Worm (Caenorhabditis elegans): Measurements from ENCODE around the gene grl-14.

The grl-14 gene

DNA sequence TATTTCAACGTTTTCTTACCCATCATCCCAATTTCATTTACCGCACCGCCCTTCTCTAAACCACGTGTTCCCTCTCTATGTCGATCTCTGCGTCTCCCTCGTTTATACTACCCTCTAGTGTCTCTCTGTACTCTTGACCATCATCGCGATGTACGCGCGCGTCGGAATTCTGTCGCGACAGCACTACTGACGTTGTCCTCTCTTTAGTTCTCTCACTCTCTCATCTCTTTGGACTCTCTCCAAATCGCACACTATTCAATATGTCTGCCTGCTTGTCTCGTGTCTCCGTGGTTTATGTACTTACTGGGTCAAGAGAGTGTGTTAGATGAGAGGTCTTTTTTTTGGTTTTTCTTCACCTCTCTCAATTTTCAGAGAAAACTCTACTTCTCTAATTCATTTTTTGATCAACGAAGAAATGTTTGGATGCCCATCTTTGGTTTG lies 47.1 kb upstream of the grl-14 start (continued):
- no peak for TF ChIP-seq rpc-1 (optimal IDR thresholded peaks at IDR 0.05)
- TF ChIP-seq rpc-1 (tag; optimal IDR thresholded peaks at IDR 0.05): no peak
- TF ChIP-seq lin-26 (GFP tag; IDR thresholded peaks at IDR 0.05): peak; percentile 75; the same call in 1 of the 2 replicates
- TF ChIP-seq xnd-1 (tag; optimal IDR thresholded peaks at IDR 0.05): no peak
- TF ChIP-seq efl-1 (GFP tag; optimal IDR thresholded peaks at IDR 0.05): no peak
- TF ChIP-seq nhr-120 (GFP tag; IDR thresholded peaks at IDR 0.05): no peak
- TF ChIP-seq C17E4.6 (GFP tag; IDR thresholded peaks at IDR 0.05): no peak
- peak; percentile 50; the same call in 1 of the 2 replicates for TF ChIP-seq egrh-3 (GFP tag; IDR thresholded peaks at IDR 0.05)
- TF ChIP-seq rec-8 (tag; optimal IDR thresholded peaks at IDR 0.05): no peak
- TF ChIP-seq Y79H2A.3 (GFP tag; conservative IDR thresholded peaks at IDR 0.05): no peak
- TF ChIP-seq F57C9.4 (tag; optimal IDR thresholded peaks at IDR 0.05): no peak
- no peak for TF ChIP-seq ztf-25 (GFP tag; IDR thresholded peaks at IDR 0.05)
- no peak for TF ChIP-seq ama-1 (optimal IDR thresholded peaks at IDR 0.05)
- TF ChIP-seq ama-1 (GFP tag; optimal IDR thresholded peaks at IDR 0.05): no peak
- peak; percentile 79 for TF ChIP-seq nhr-80 (tag; optimal IDR thresholded peaks at IDR 0.05)
- TF ChIP-seq lir-1 (GFP tag; conservative IDR thresholded peaks at IDR 0.05): peak; percentile 85
- peak; percentile 51 for TF ChIP-seq ztf-22 (GFP tag; optimal IDR thresholded peaks at IDR 0.05)
- TF ChIP-seq dox-1 (GFP tag; IDR thresholded peaks at IDR 0.05): peak; percentile 82
- TF ChIP-seq ceh-100 (GFP tag; IDR thresholded peaks at IDR 0.05): peak; percentile 42; the same call in 1 of the 2 replicates
- TF ChIP-seq tbp1 (GFP tag; optimal IDR thresholded peaks at IDR 0.05): peak; percentile 69
- TF ChIP-seq B0019.2 (GFP tag; conservative IDR thresholded peaks at IDR 0.05): no peak
- TF ChIP-seq aptf-2 (GFP tag; conservative IDR thresholded peaks at IDR 0.05): 0 out of 2 replicates have a peak, but pooled peaks have one; percentile 40
- no peak for TF ChIP-seq zim-3 (tag; optimal IDR thresholded peaks at IDR 0.05)
- no peak; the same call in 1 of the 2 replicates for TF ChIP-seq zfh-2 (GFP tag; conservative IDR thresholded peaks at IDR 0.05)
- TF ChIP-seq hrde-1 (tag; optimal IDR thresholded peaks at IDR 0.05; ENCODE audit: borderline replicate concordance): no peak
- TF ChIP-seq T07F8.4 (tag; optimal IDR thresholded peaks at IDR 0.05): no peak
- peak; percentile 87 for TF ChIP-seq K11D2.4 (GFP tag; IDR thresholded peaks at IDR 0.05)
- peak; percentile 95 for TF ChIP-seq nfyb-1 (GFP tag; IDR thresholded peaks at IDR 0.05)
- TF ChIP-seq ztf-6 (GFP tag; IDR thresholded peaks at IDR 0.05): 0 out of 2 replicates have a peak, but pooled peaks have one; percentile 64
- peak; percentile 80 for TF ChIP-seq ZK185.1 (tag; optimal IDR thresholded peaks at IDR 0.05; ENCODE audit: poor library complexity, severe bottlenecking)
- peak; percentile 96 for TF ChIP-seq K12H6.12 (tag; optimal IDR thresholded peaks at IDR 0.05)
- no peak for TF ChIP-seq Y53F4B.3 (GFP tag; IDR thresholded peaks at IDR 0.05)
- TF ChIP-seq mxl-1 (tag; optimal IDR thresholded peaks at IDR 0.05): no peak
- peak; percentile 77 for TF ChIP-seq F52B5.7 (tag; optimal IDR thresholded peaks at IDR 0.05)
- TF ChIP-seq atf-7 (tag; optimal IDR thresholded peaks at IDR 0.05): peak; percentile 91
- peak; percentile 92 for TF ChIP-seq pbrm-1 (GFP tag; IDR thresholded peaks at IDR 0.05)
- TF ChIP-seq nhr-90 (tag; optimal IDR thresholded peaks at IDR 0.05): peak; percentile 55
- TF ChIP-seq attf-6 (GFP tag; IDR thresholded peaks at IDR 0.05): no peak
- TF ChIP-seq chd-7 (tag; optimal IDR thresholded peaks at IDR 0.05): peak; percentile 94
- no peak for TF ChIP-seq F37B4.10 (GFP tag; IDR thresholded peaks at IDR 0.05)
- TF ChIP-seq B0336.3 (GFP tag; IDR thresholded peaks at IDR 0.05): peak; percentile 84
- no peak for TF ChIP-seq pha-4 (tag; optimal IDR thresholded peaks at IDR 0.05)
- TF ChIP-seq let-526 (GFP tag; IDR thresholded peaks at IDR 0.05): peak; percentile 87
- TF ChIP-seq hlh-12 (tag; optimal IDR thresholded peaks at IDR 0.05): no peak
- TF ChIP-seq die-1 (tag; optimal IDR thresholded peaks at IDR 0.05): peak; percentile 37
- TF ChIP-seq somi-1 (GFP tag; optimal IDR thresholded peaks at IDR 0.05): peak; percentile 93
- no peak for TF ChIP-seq F23B12.7 (tag; optimal IDR thresholded peaks at IDR 0.05; ENCODE audit: insufficient read depth)
- TF ChIP-seq C06A6.2 (GFP tag; conservative IDR thresholded peaks at IDR 0.05): peak; percentile 88
- TF ChIP-seq nfya-1 (tag; optimal IDR thresholded peaks at IDR 0.05; ENCODE audit: borderline replicate concordance, insufficient read depth): no peak
- TF ChIP-seq fkh-3 (tag; optimal IDR thresholded peaks at IDR 0.05): peak; percentile 19

All from whole organism, young adult.